Worm (Caenorhabditis elegans) whole organism, mixed stage, embryonic: Measurements from ENCODE around the gene ent-4.

ENCODE experiments used
- ceh-43 ChIP-seq: fragments of 200-800 bp; sonication (Bioruptor generic); optimal IDR thresholded peaks from 2 replicates; lab custom pipeline; 2018; ENCODE audit warnings: mild to moderate bottlenecking, missing genetic modification characterization, moderate library complexity, missing compliant biosample characterization
- ceh-83 ChIP-seq: fragments of 200-800 bp; sonication (Bioruptor generic); optimal IDR thresholded peaks from 2 replicates; lab custom pipeline; 2018; ENCODE audit warnings: mild to moderate bottlenecking, missing genetic modification characterization, missing compliant biosample characterization
- ces-1 ChIP-seq: fragments of 150-350 bp; optimal IDR thresholded peaks from 2 replicates; lab custom pipeline; 2014; ENCODE audit warnings: missing biosample characterization, missing genetic modification reagents, missing genetic modification characterization
- lsy-2 ChIP-seq: fragments of 150-350 bp; optimal IDR thresholded peaks from 2 replicates; lab custom pipeline; 2014; ENCODE audit warnings: missing biosample characterization, missing genetic modification characterization
- snpc-4 ChIP-seq: fragments of 150-350 bp; optimal IDR thresholded peaks from 2 replicates; lab custom pipeline; 2014; ENCODE audit warnings: missing biosample characterization, missing genetic modification characterization

DNA sequence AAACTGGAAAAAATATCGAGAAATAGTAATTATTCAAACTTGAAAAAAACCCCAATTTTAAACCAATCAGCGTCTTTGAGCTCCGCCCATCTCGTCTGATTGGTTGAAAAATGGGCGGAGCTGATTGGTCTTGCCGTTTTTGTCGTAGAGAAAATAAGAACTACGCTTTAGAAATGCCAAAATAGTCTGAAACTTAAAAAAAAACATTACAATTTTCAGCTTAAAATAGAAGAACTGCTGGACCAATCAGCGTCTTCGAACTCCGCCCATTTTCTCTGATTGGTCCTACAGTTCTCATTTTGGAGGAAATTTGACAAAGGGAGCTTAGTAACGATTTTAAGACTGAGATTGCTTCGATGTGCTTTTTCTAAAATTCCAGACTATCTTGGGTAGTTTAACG is 47.2 kb upstream of the ent-4 start:
- TF ChIP-seq ces-1 (GFP tag; lab: Kevin White, UChicago): no peak
- no peak for TF ChIP-seq lsy-2 (tag; lab: Kevin White, UChicago)
- no peak for TF ChIP-seq ceh-43
- no peak for TF ChIP-seq ceh-83 (GFP tag; lab: Kevin White, UChicago)
- TF ChIP-seq snpc-4: no peak
